Worm (Caenorhabditis elegans) whole organism, L4 larva: Measurements from ENCODE around the gene B0478.3.

Experiments
- F37D6.2 ChIP-seq: sonication (generic microtip); optimal IDR thresholded peaks from 2 replicates; lab custom pipeline; 2016; ENCODE audit warnings: mild to moderate bottlenecking, missing genetic modification characterization, missing compliant biosample characterization
- F49E8.2 ChIP-seq: sonication (generic microtip); optimal IDR thresholded peaks from 2 replicates; lab custom pipeline; 2016; ENCODE audit warnings: missing compliant biosample characterization, mild to moderate bottlenecking, missing genetic modification characterization, borderline replicate concordance
- Y48G9A.11 ChIP-seq: fragments of 200-800 bp; sonication (Bioruptor generic); IDR thresholded peaks from 2 replicates; pipeline ENCODE4 v1.3.6; 2022; ENCODE audit warnings: missing genetic modification reagents, missing genetic modification characterization, missing compliant biosample characterization
- Y75B8A.6 ChIP-seq: fragments of 200-800 bp; sonication (Bioruptor generic); IDR thresholded peaks from 2 replicates; pipeline ENCODE4 v1.3.6; 2022; ENCODE audit warnings: missing genetic modification reagents, missing genetic modification characterization, missing compliant biosample characterization
- aha-1 ChIP-seq: fragments of 150-350 bp; peaks from one replicate; lab custom pipeline; 2014; ENCODE audit warnings: missing biosample characterization, missing genetic modification characterization
- arid-1 ChIP-seq: fragments of 200-800 bp; sonication (Bioruptor generic); conservative IDR thresholded peaks from 2 replicates; pipeline ENCODE4 v1.3.6; 2022; ENCODE audit warnings: missing genetic modification reagents, missing genetic modification characterization, missing compliant biosample characterization
- attf-4 ChIP-seq: sonication (generic microtip); optimal IDR thresholded peaks from 3 replicates; lab custom pipeline; 2017; ENCODE audit warnings: missing biosample characterization, missing genetic modification characterization
- ceh-20 ChIP-seq: fragments of 200-800 bp; sonication (Bioruptor generic); IDR thresholded peaks from 2 replicates; pipeline ENCODE4 v1.3.6; 2022; ENCODE audit warnings: missing genetic modification reagents, missing genetic modification characterization, missing compliant biosample characterization
- ceh-28 ChIP-seq: fragments of 150-350 bp; optimal IDR thresholded peaks from 2 replicates; lab custom pipeline; 2014; ENCODE audit warnings: missing biosample characterization, missing genetic modification reagents, missing genetic modification characterization
- ceh-32 ChIP-seq: sonication (generic microtip); optimal IDR thresholded peaks from 2 replicates; lab custom pipeline; 2016; ENCODE audit warnings: mild to moderate bottlenecking, missing genetic modification characterization, missing compliant biosample characterization; ENCODE audit not compliant: poor library complexity
- ceh-62 ChIP-seq: sonication (generic microtip); optimal IDR thresholded peaks from 2 replicates; lab custom pipeline; 2017; ENCODE audit warnings: missing biosample characterization, missing genetic modification characterization
- ces-1 ChIP-seq: fragments of 150-350 bp; sonication (generic microtip); optimal IDR thresholded peaks from 4 replicates; lab custom pipeline; 2014; ENCODE audit warnings: missing biosample characterization, missing genetic modification reagents, missing genetic modification characterization
- cey-2 ChIP-seq: sonication (generic microtip); optimal IDR thresholded peaks from 3 replicates; lab custom pipeline; 2017; ENCODE audit warnings: missing genetic modification characterization, mild to moderate bottlenecking, missing compliant biosample characterization, antibody characterized with exemption, borderline replicate concordance; ENCODE audit not compliant: insufficient read depth
- ctbp-1 ChIP-seq: fragments of 200-800 bp; sonication (Bioruptor generic); IDR thresholded peaks from 2 replicates; pipeline ENCODE4 v1.3.6; 2022; ENCODE audit warnings: missing genetic modification reagents, missing genetic modification characterization, missing compliant biosample characterization
- dve-1 ChIP-seq: sonication (generic microtip); optimal IDR thresholded peaks from 2 replicates; lab custom pipeline; 2017; ENCODE audit warnings: antibody characterized with exemption, mild to moderate bottlenecking, missing genetic modification characterization, missing compliant biosample characterization; ENCODE audit not compliant: insufficient read depth
- gei-8 ChIP-seq: fragments of 200-800 bp; sonication (Bioruptor generic); optimal IDR thresholded peaks from 2 replicates; lab custom pipeline; 2018; ENCODE audit warnings: mild to moderate bottlenecking, missing genetic modification characterization, missing compliant biosample characterization
- hlh-11 ChIP-seq: fragments of 200-800 bp; sonication (Bioruptor generic); optimal IDR thresholded peaks from 2 replicates; lab custom pipeline; 2018; ENCODE audit warnings: mild to moderate bottlenecking, missing genetic modification characterization, missing compliant biosample characterization
- hlh-30 ChIP-seq: sonication (generic microtip); optimal IDR thresholded peaks from 2 replicates; lab custom pipeline; 2017; ENCODE audit warnings: antibody characterized with exemption, mild to moderate bottlenecking, missing genetic modification characterization, missing compliant biosample characterization; ENCODE audit not compliant: insufficient read depth
- hmg-1.1 ChIP-seq: fragments of 200-800 bp; sonication (Bioruptor generic); IDR thresholded peaks from 2 replicates; pipeline ENCODE4 v1.3.6; 2022; ENCODE audit warnings: missing genetic modification reagents, missing genetic modification characterization, missing compliant biosample characterization
- jun-1 ChIP-seq: fragments of 150-350 bp; optimal IDR thresholded peaks from 2 replicates; lab custom pipeline; 2014; ENCODE audit warnings: missing biosample characterization, missing genetic modification reagents, missing genetic modification characterization
- lin-39 ChIP-seq: fragments of 150-350 bp; optimal IDR thresholded peaks from 2 replicates; lab custom pipeline; 2014; ENCODE audit warnings: missing biosample characterization, missing genetic modification reagents, missing genetic modification characterization
- lsy-2 ChIP-seq, 2 experiments: fragments of 150-350 bp in 1 of 2; sonication (generic microtip) in 1 of 2; optimal IDR thresholded peaks; 2 replicates each; lab custom pipeline; 2014 to 2017; ENCODE audit warnings: missing biosample characterization in 2 of 2, missing genetic modification characterization in 2 of 2
- mdl-1 ChIP-seq, 2 experiments: fragments of 150-350 bp in 1 of 2; sonication (generic microtip) in 1 of 2; optimal IDR thresholded peaks; 2 replicates each; lab custom pipeline; 2014 to 2017; ENCODE audit warnings: missing biosample characterization in 2 of 2, missing genetic modification characterization in 2 of 2
- mep-1 ChIP-seq: fragments of 150-350 bp; sonication (generic microtip); optimal IDR thresholded peaks from 3 replicates; lab custom pipeline; 2014; ENCODE audit warnings: missing biosample characterization, missing genetic modification characterization
- mes-2 ChIP-seq: sonication (generic microtip); optimal IDR thresholded peaks from 2 replicates; lab custom pipeline; 2016; ENCODE audit warnings: missing genotype, mild to moderate bottlenecking, missing genetic modification characterization, missing compliant biosample characterization; ENCODE audit not compliant: poor library complexity, severe bottlenecking
- mxl-3 ChIP-seq: fragments of 200-800 bp; sonication (Bioruptor generic); optimal IDR thresholded peaks from 2 replicates; lab custom pipeline; 2018; ENCODE audit warnings: mild to moderate bottlenecking, missing genetic modification characterization, missing compliant biosample characterization
- nhr-10 ChIP-seq: fragments of 150-350 bp; optimal IDR thresholded peaks from 2 replicates; lab custom pipeline; 2014; ENCODE audit warnings: missing biosample characterization, missing genetic modification characterization
- nhr-25 ChIP-seq: sonication (generic microtip); optimal IDR thresholded peaks from 2 replicates; lab custom pipeline; 2017; ENCODE audit warnings: missing genetic modification characterization, mild to moderate bottlenecking, missing compliant biosample characterization, antibody characterized with exemption, moderate library complexity, borderline replicate concordance; ENCODE audit not compliant: insufficient read depth
- nhr-28 ChIP-seq: fragments of 150-350 bp; optimal IDR thresholded peaks from 2 replicates; lab custom pipeline; 2014; ENCODE audit warnings: missing biosample characterization, missing genetic modification characterization
- nhr-48 ChIP-seq: sonication (generic microtip); optimal IDR thresholded peaks from 2 replicates; lab custom pipeline; 2016; ENCODE audit warnings: mild to moderate bottlenecking, missing genetic modification characterization, missing compliant biosample characterization
- nhr-6 ChIP-seq: fragments of 150-350 bp; optimal IDR thresholded peaks from 2 replicates; lab custom pipeline; 2014; ENCODE audit warnings: missing biosample characterization, missing genetic modification characterization
- nhr-77 ChIP-seq: fragments of 150-350 bp; optimal IDR thresholded peaks from 2 replicates; lab custom pipeline; 2014; ENCODE audit warnings: missing biosample characterization, missing genetic modification characterization
- rbr-2 ChIP-seq: sonication (generic microtip); optimal IDR thresholded peaks from 2 replicates; lab custom pipeline; 2016; ENCODE audit warnings: missing genotype, missing genetic modification characterization, missing compliant biosample characterization
- skn-1 ChIP-seq: fragments of 150-350 bp; optimal IDR thresholded peaks from 2 replicates; lab custom pipeline; 2014; ENCODE audit warnings: missing biosample characterization, missing genetic modification characterization
- spr-1 ChIP-seq: sonication (generic microtip); optimal IDR thresholded peaks from 2 replicates; lab custom pipeline; 2016; ENCODE audit warnings: mild to moderate bottlenecking, missing genetic modification characterization, missing compliant biosample characterization
- spr-3 ChIP-seq: fragments of 200-800 bp; sonication (Bioruptor generic); optimal IDR thresholded peaks from 2 replicates; lab custom pipeline; 2018; ENCODE audit warnings: mild to moderate bottlenecking, missing genetic modification characterization, missing compliant biosample characterization
- tra-1 ChIP-seq: fragments of 200-800 bp; sonication (Bioruptor generic); IDR thresholded peaks from 2 replicates; pipeline ENCODE4 v1.3.6; 2022; ENCODE audit warnings: missing genetic modification reagents, missing genetic modification characterization, missing compliant biosample characterization
- unc-130 ChIP-seq: sonication (generic microtip); optimal IDR thresholded peaks from 2 replicates; lab custom pipeline; 2016; ENCODE audit warnings: missing genetic modification reagents, missing genetic modification characterization, missing compliant biosample characterization
- unc-62 ChIP-seq, 3 experiments: fragments of 150-350 bp in 1 of 3; sonication (generic microtip); optimal IDR thresholded peaks in 2 of 3; peaks in 1 of 3; 1 replicate in 1 of 3; 2 replicates in 2 of 3; lab custom pipeline; 2014 to 2017; ENCODE audit warnings: missing biosample characterization in 3 of 3, missing genetic modification characterization in 3 of 3, missing genetic modification reagents in 3 of 3, missing genotype in 1 of 3
- zfp-2 ChIP-seq: sonication (generic microtip); optimal IDR thresholded peaks from 2 replicates; lab custom pipeline; 2016; ENCODE audit warnings: mild to moderate bottlenecking, missing genetic modification characterization, missing compliant biosample characterization
- zfp-3 ChIP-seq: fragments of 200-800 bp; sonication (Bioruptor generic); conservative IDR thresholded peaks from 2 replicates; pipeline ENCODE4 v1.3.6; 2022; ENCODE audit warnings: missing genetic modification reagents, missing genetic modification characterization, missing compliant biosample characterization
- zip-2 ChIP-seq: fragments of 150-350 bp; optimal IDR thresholded peaks from 2 replicates; lab custom pipeline; 2014; ENCODE audit warnings: missing biosample characterization, missing genetic modification characterization
- ztf-11 ChIP-seq: fragments of 150-350 bp; optimal IDR thresholded peaks from 2 replicates; lab custom pipeline; 2014; ENCODE audit warnings: missing biosample characterization, missing genetic modification characterization

The B0478.3 gene

DNA sequence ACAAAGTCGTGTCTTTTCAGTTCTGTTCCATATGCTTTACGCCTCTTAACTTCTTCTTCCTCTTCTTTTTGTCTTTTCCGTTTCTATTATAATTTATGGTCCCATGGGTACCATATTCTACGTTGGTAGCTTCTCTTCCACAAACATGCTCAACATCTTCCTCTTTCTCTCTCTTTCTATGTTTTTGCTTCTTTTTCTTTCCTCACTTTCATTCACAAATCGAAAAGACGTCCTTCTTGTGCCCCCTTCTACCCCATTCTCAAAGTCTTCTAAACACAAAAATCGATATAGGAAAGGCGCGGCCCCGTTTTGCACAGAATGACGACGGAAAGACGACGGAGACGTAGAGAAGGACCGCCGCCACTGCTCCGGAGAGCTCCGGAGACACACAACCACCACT is 5.7 kb downstream of the B0478.3 start:
- TF ChIP-seq nhr-6 (tag; lab: Kevin White, UChicago) (no peak), mdl-1 (tag; optimal IDR thresholded peaks at IDR 0.05; lab: Kevin White, UChicago) (no peak), nhr-48 (tag; lab: Kevin White, UChicago) (no peak), ceh-62 (tag; lab: Kevin White, UChicago) (no peak), ctbp-1 (GFP tag; lab: Robert Waterston, UW) (0 out of 2 replicates have a peak, but pooled peaks have one; percentile 7), gei-8 (GFP tag; lab: Kevin White, UChicago) (no peak), ceh-28 (peak; percentile 54), zfp-2 (tag; lab: Kevin White, UChicago) (no peak), unc-130 (GFP tag; lab: Kevin White, UChicago) (no peak), mes-2 (no peak), ztf-11 (no peak), spr-1 (no peak), Y75B8A.6 (GFP tag; lab: Robert Waterston, UW) (no peak), nhr-25 (tag; lab: Kevin White, UChicago) (no peak), nhr-77 (tag; lab: Kevin White, UChicago) (no peak), F49E8.2 (tag; lab: Kevin White, UChicago) (no peak), lsy-2 (tag; optimal IDR thresholded peaks at IDR 0.05; lab: Kevin White, UChicago) (peak; percentile 8 to 57), hlh-11 (tag; lab: Kevin White, UChicago) (no peak), arid-1 (GFP tag; lab: Robert Waterston, UW) (no peak), hmg-1.1 (GFP tag; lab: Robert Waterston, UW) (peak; percentile 54; the same call in 1 of the 2 replicates), zip-2 (tag; lab: Kevin White, UChicago) (no peak), attf-4 (tag; lab: Kevin White, UChicago) (no peak), mep-1 (tag; lab: Kevin White, UChicago) (peak; percentile 38), cey-2 (no peak), rbr-2 (peak; percentile 43), unc-62 (GFP tag; optimal IDR thresholded peaks at IDR 0.05 in 1 of 2; lab: Kevin White, UChicago) (peak in 1 of 2 experiments; percentile 98), unc-62 (tag; optimal IDR thresholded peaks at IDR 0.05; lab: Kevin White, UChicago) (no peak), jun-1 (tag; lab: Kevin White, UChicago) (no peak), ces-1 (GFP tag; lab: Kevin White, UChicago) (no peak), hlh-30 (peak; percentile 43), ceh-20 (GFP tag; lab: Robert Waterston, UW) (peak; percentile 64; the same call in 1 of the 2 replicates), aha-1 (no peak), nhr-28 (tag; lab: Kevin White, UChicago) (no peak), spr-3 (GFP tag; lab: Kevin White, UChicago) (no peak), nhr-10 (no peak), skn-1 (no peak)
- TF ChIP-seq, all 104 proteins: peak for 9

- TF ChIP-seq zip-2 (tag; lab: Kevin White, UChicago) (no peak), unc-62 (GFP tag; optimal IDR thresholded peaks at IDR 0.05 in 1 of 2; lab: Kevin White, UChicago) (no peak), unc-62 (tag; optimal IDR thresholded peaks at IDR 0.05; lab: Kevin White, UChicago) (no peak), dve-1 (tag; lab: Kevin White, UChicago) (no peak), spr-1 (no peak), ceh-32 (tag; lab: Kevin White, UChicago) (no peak), zfp-3 (GFP tag; lab: Robert Waterston, UW) (no peak), F37D6.2 (tag; lab: Kevin White, UChicago) (no peak), mxl-3 (GFP tag; lab: Kevin White, UChicago) (no peak), ceh-62 (tag; lab: Kevin White, UChicago) (no peak), tra-1 (no peak), lin-39 (tag; lab: Kevin White, UChicago) (no peak), Y48G9A.11 (GFP tag; lab: Robert Waterston, UW) (no peak)
These were observed 7.1 kb downstream of the B0478.3 start, which contains the start of gene jnk-1 for ce11 chrIV:6957341-6957740. TSS of gene jnk-1 (plus strand) at chrIV:6957641.
